Fruit fly (Drosophila melanogaster): Measurements from ENCODE around the gene Cmpk.
A peak's percentile ranks its signal among the peaks of the same experiment; 100 is the strongest.

DNA sequence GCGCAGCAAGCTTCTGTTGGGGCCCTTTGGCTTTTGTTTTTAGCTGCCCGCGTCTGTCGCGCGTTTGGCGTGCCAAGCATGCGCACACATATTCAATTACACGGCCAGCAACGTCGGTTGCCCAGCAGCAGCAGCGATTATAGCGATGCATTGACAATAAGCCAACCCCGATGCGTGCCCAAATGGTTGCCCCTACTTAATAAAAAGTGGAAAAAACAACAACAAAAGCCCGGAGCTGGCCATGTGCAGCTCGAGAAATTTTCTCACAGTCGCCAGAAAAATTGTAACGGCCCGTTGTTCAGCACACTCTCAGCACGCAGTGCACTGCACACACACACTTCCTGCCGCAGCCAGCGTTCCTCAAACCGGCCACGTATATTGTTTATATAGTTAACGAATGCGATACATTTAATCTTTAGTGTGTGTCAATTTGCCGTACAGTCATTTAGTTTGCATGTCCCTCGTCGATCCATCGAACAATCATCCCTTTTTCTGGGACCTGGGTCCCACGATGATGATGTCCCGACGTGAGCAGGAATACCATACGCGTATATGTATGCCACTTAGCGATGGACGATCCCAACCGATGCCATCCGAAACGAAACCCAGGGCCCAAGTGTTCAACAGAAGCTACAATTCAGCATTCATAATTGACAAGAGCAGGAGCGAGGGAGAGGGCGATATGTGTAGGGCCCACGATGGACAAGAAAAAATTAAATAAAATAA is 20.4 kb downstream of the Cmpk start:
- peak; percentile 5 for TF ChIP-seq Ets96B (tag; optimal IDR thresholded peaks at IDR 0.05)
- TF ChIP-seq salr (GFP tag; optimal IDR thresholded peaks at IDR 0.05): no peak
- TF ChIP-seq dac (GFP tag; optimal IDR thresholded peaks at IDR 0.05): no peak
- TF ChIP-seq Lpt (GFP tag; optimal IDR thresholded peaks at IDR 0.05): no peak
- TF ChIP-seq Gug (GFP tag; IDR thresholded peaks at IDR 0.05): no peak
- TF ChIP-seq lz (GFP tag; optimal IDR thresholded peaks at IDR 0.05): no peak
- no peak for TF ChIP-seq achi (GFP tag; optimal IDR thresholded peaks at IDR 0.05)
- no peak for TF ChIP-seq Eip93F (GFP tag; optimal IDR thresholded peaks at IDR 0.05)
- no peak for TF ChIP-seq esn (GFP tag; optimal IDR thresholded peaks at IDR 0.05)
- TF ChIP-seq Hr4 (GFP tag; optimal IDR thresholded peaks at IDR 0.05): no peak
- TF ChIP-seq net (GFP tag; optimal IDR thresholded peaks at IDR 0.05): no peak
- TF ChIP-seq CG11294 (GFP tag; IDR thresholded peaks at IDR 0.05): no peak

Data from whole organism, prepupa.